Fruit fly (Drosophila melanogaster): ENCODE measurements around the gene CG13251.

Gene CG13251

DNA sequence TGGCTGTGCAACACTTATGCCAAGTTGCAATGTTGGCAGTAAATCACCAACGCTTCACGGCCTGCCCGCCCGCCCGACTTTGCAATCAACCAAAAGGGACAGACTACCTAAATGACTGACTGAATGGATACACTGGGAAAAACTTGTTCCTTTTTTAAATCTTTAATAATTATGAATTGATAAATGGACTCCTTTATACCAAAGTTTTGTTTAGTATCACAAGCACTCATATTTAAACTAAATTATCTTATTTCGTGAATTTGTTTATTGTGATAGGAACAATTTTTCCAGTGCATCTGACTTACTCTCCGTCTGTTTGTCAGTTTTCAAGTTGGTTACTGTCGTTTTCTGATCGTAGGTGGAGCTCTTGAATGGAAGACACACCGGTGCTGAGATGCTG lies 36.4 kb upstream of the CG13251 start (continued):
- TF ChIP-seq CG16815 (GFP tag; optimal IDR thresholded peaks at IDR 0.05) (peak; percentile 16), lilli (GFP tag; optimal IDR thresholded peaks at IDR 0.05) (peak; percentile 11), CG6765 (GFP tag; optimal IDR thresholded peaks at IDR 0.05) (no peak), vvl (GFP tag; IDR thresholded peaks at IDR 0.05) (peak; percentile 76), D (optimal IDR thresholded peaks at IDR 0.05) (no peak), D (GFP tag; optimal IDR thresholded peaks at IDR 0.05) (peak; percentile 14), CG9817 (tag; optimal IDR thresholded peaks at IDR 0.05) (peak; percentile 30), CG15514 (GFP tag; optimal IDR thresholded peaks at IDR 0.05) (peak; percentile 7), CG17361 (GFP tag; IDR thresholded peaks at IDR 0.05) (0 out of 3 replicates have a peak, but pooled peaks have one; percentile 41), rib (GFP tag; IDR thresholded peaks at IDR 0.05) (no peak), Mad (GFP tag; optimal IDR thresholded peaks at IDR 0.05) (no peak), luna (GFP tag; optimal IDR thresholded peaks at IDR 0.05) (no peak), crol (GFP tag; IDR thresholded peaks at IDR 0.05) (no peak), az2 (GFP tag; optimal IDR thresholded peaks at IDR 0.05) (peak; percentile 34), CG1602 (GFP tag; optimal IDR thresholded peaks at IDR 0.05) (peak; percentile 24), gro (GFP tag; optimal IDR thresholded peaks at IDR 0.05) (no peak), CG11247 (GFP tag; IDR thresholded peaks at IDR 0.05) (no peak), CG11504 (tag; optimal IDR thresholded peaks at IDR 0.05) (peak; percentile 79), her (GFP tag; optimal IDR thresholded peaks at IDR 0.05) (no peak), bab2 (GFP tag; optimal IDR thresholded peaks at IDR 0.05) (no peak), vnd (GFP tag; IDR thresholded peaks at IDR 0.05; ENCODE audit: partially characterized antibody) (no peak), Hr39 (optimal IDR thresholded peaks at IDR 0.05) (no peak), CG6854 (GFP tag; optimal IDR thresholded peaks at IDR 0.05) (no peak), slbo (GFP tag; IDR thresholded peaks at IDR 0.05) (0 out of 2 replicates have a peak, but pooled peaks have one; percentile 11), crp (GFP tag; optimal IDR thresholded peaks at IDR 0.05) (no peak), ind (GFP tag; optimal IDR thresholded peaks at IDR 0.05) (peak; percentile 38), Adf1 (GFP tag; IDR thresholded peaks at IDR 0.05) (no peak), H15 (GFP tag; IDR thresholded peaks at IDR 0.05) (0 out of 3 replicates have a peak, but pooled peaks have one; percentile 17), cg (GFP tag; optimal IDR thresholded peaks at IDR 0.05) (no peak), PHDP (tag; optimal IDR thresholded peaks at IDR 0.05) (no peak), usp (GFP tag; optimal IDR thresholded peaks at IDR 0.05) (no peak), CG11560 (tag; IDR thresholded peaks at IDR 0.05) (no peak), Dll (GFP tag; IDR thresholded peaks at IDR 0.05; ENCODE audit: partially characterized antibody) (no peak), stwl (tag; optimal IDR thresholded peaks at IDR 0.05) (peak; percentile 5), CG3163 (GFP tag; optimal IDR thresholded peaks at IDR 0.05) (no peak), Side (GFP tag; optimal IDR thresholded peaks at IDR 0.05) (no peak), Doc3 (GFP tag; IDR thresholded peaks at IDR 0.05; ENCODE audit: partially characterized antibody) (no peak), otp (GFP tag; IDR thresholded peaks at IDR 0.05) (0 out of 3 replicates have a peak, but pooled peaks have one; percentile 35), Sox100B (GFP tag; optimal IDR thresholded peaks at IDR 0.05) (peak; percentile 9), CG32767 (GFP tag; IDR thresholded peaks at IDR 0.05) (0 out of 2 replicates have a peak, but pooled peaks have one; percentile 43), Stat92E (GFP tag; optimal IDR thresholded peaks at IDR 0.05) (no peak), CG9437 (GFP tag; optimal IDR thresholded peaks at IDR 0.05) (peak; percentile 27), CrebB (tag; optimal IDR thresholded peaks at IDR 0.05) (no peak), ATbp (GFP tag; optimal IDR thresholded peaks at IDR 0.05) (no peak), CG8281 (tag; optimal IDR thresholded peaks at IDR 0.05) (peak; percentile 2), gcm (GFP tag; optimal IDR thresholded peaks at IDR 0.05) (peak; percentile 9), cad (GFP tag; optimal IDR thresholded peaks at IDR 0.05) (no peak), jigr1 (GFP tag; IDR thresholded peaks at IDR 0.05) (no peak), lmd (GFP tag; IDR thresholded peaks at IDR 0.05) (peak; percentile 49; the same call in 1 of the 2 replicates), dmrt11E (tag; optimal IDR thresholded peaks at IDR 0.05) (peak; percentile 71), exex (tag; optimal IDR thresholded peaks at IDR 0.05) (no peak)
